Worm (Caenorhabditis elegans) whole organism, L1 larva: ENCODE data around the gene F54B8.1.
"Not testable (repeated sequence)": the region's sequence is repeated elsewhere in the genome, so short reads cannot be mapped to it uniquely, and the experiment has no call there.

Experiments used
- F16B12.6 ChIP-seq: fragments of 150-350 bp; optimal IDR thresholded peaks from 2 replicates; lab custom pipeline; 2014; ENCODE audit warnings: missing biosample characterization, missing genetic modification characterization
- dpl-1 ChIP-seq, 3 experiments: fragments of 150-350 bp in 2 of 3; sonication (generic microtip) in 1 of 3; optimal IDR thresholded peaks; 2 replicates each; lab custom pipeline; 2014 to 2017; ENCODE audit warnings: missing biosample characterization in 3 of 3, missing genetic modification characterization in 3 of 3, missing genetic modification reagents in 3 of 3
- egl-27 ChIP-seq, 2 experiments: fragments of 150-350 bp in 1 of 2; sonication (generic microtip); optimal IDR thresholded peaks; 3 replicates each; lab custom pipeline; 2017 to 2018; ENCODE audit warnings: missing biosample characterization in 2 of 2, missing genetic modification characterization in 2 of 2, missing genetic modification reagents in 2 of 2
- lin-13 ChIP-seq: fragments of 150-350 bp; optimal IDR thresholded peaks from 2 replicates; lab custom pipeline; 2014; ENCODE audit warnings: missing biosample characterization, missing genetic modification reagents, missing genetic modification characterization
- nhr-12 ChIP-seq: sonication (generic microtip); optimal IDR thresholded peaks from 2 replicates; lab custom pipeline; 2017; ENCODE audit warnings: missing biosample characterization, missing genetic modification characterization
- nhr-76 ChIP-seq: sonication (generic microtip); optimal IDR thresholded peaks from 2 replicates; lab custom pipeline; 2017; ENCODE audit warnings: missing biosample characterization, missing genetic modification characterization
- nhr-90 ChIP-seq: sonication (generic microtip); optimal IDR thresholded peaks from 2 replicates; lab custom pipeline; 2016; ENCODE audit warnings: mild to moderate bottlenecking, missing genetic modification characterization, missing compliant biosample characterization; ENCODE audit not compliant: poor library complexity
- pag-3 ChIP-seq: sonication (generic microtip); optimal IDR thresholded peaks from 2 replicates; lab custom pipeline; 2017; ENCODE audit warnings: missing genetic modification characterization, mild to moderate bottlenecking, missing compliant biosample characterization, antibody characterized with exemption, borderline replicate concordance; ENCODE audit not compliant: insufficient read depth
- rnt-1 ChIP-seq: sonication (generic microtip); optimal IDR thresholded peaks from 2 replicates; lab custom pipeline; 2016; ENCODE audit warnings: mild to moderate bottlenecking, missing genetic modification characterization, moderate library complexity, missing compliant biosample characterization
- tlp-1 ChIP-seq: fragments of 150-350 bp; optimal IDR thresholded peaks from 2 replicates; lab custom pipeline; 2014; ENCODE audit warnings: missing biosample characterization, missing genetic modification characterization
- ztf-11 ChIP-seq, 2 experiments: sonication (generic microtip); optimal IDR thresholded peaks; 2 replicates each; lab custom pipeline; 2016 to 2017; ENCODE audit warnings: missing genetic modification characterization in 2 of 2, missing biosample characterization in 1 of 2, missing compliant biosample characterization in 1 of 2

DNA sequence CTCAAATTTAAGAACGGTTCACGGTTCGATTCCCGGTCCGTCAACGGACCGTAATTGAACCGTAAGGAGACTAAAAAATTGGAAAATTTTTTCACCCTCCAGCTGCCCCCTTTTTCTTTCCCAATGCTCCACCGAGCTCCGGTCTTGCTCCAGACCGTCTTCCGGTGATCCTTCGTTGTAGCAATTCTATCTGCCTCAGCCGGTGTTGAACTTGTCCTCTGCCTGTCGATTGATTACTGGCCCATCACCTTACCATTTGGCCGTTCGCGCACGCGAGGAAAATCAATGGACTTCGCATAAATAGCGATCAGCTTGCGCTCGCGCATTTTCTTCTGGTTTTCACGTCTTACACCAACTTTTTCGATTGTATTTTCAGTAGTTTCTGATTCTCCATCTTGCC lies 43.2 kb upstream of the F54B8.1 start:
- TF ChIP-seq ztf-11 (tag; optimal IDR thresholded peaks at IDR 0.05; lab: Kevin White, UChicago); egl-27 (tag; optimal IDR thresholded peaks at IDR 0.05; lab: Kevin White, UChicago); rnt-1; nhr-12 (tag; lab: Kevin White, UChicago); F16B12.6 (tag; lab: Kevin White, UChicago); dpl-1 (GFP tag; optimal IDR thresholded peaks at IDR 0.05; lab: Kevin White, UChicago); nhr-76 (tag; lab: Kevin White, UChicago); nhr-90 (tag; lab: Kevin White, UChicago); tlp-1 (tag; lab: Kevin White, UChicago); lin-13; pag-3: not testable (repeated sequence)
